Worm (Caenorhabditis elegans) whole organism, L4 larva: ENCODE results near the gene sprp-4.

ENCODE experiments used
- F44E2.7 ChIP-seq: fragments of 200-800 bp; sonication (Bioruptor generic); IDR thresholded peaks from 2 replicates; pipeline ENCODE4 v2.1.2; 2022; ENCODE audit warnings: missing genetic modification characterization, missing compliant biosample characterization
- F49E8.2 ChIP-seq: sonication (generic microtip); optimal IDR thresholded peaks from 2 replicates; lab custom pipeline; 2016; ENCODE audit warnings: missing compliant biosample characterization, mild to moderate bottlenecking, missing genetic modification characterization, borderline replicate concordance
- R02D3.7 ChIP-seq: fragments of 150-350 bp; sonication (generic microtip); optimal IDR thresholded peaks from 3 replicates; lab custom pipeline; 2014; ENCODE audit warnings: missing biosample characterization, missing genetic modification characterization
- T20F7.1 ChIP-seq: fragments of 200-800 bp; sonication (Bioruptor generic); optimal IDR thresholded peaks from 2 replicates; lab custom pipeline; 2018; ENCODE audit warnings: mild to moderate bottlenecking, missing genetic modification characterization, missing compliant biosample characterization
- T26A8.4 ChIP-seq: fragments of 200-800 bp; sonication (Bioruptor generic); IDR thresholded peaks from 2 replicates; pipeline ENCODE4 v1.3.6; 2022; ENCODE audit warnings: missing genetic modification characterization, missing compliant biosample characterization
- Y5F2A.4 ChIP-seq: fragments of 200-800 bp; sonication (Bioruptor generic); optimal IDR thresholded peaks from 2 replicates; lab custom pipeline; 2018; ENCODE audit warnings: mild to moderate bottlenecking, missing genetic modification characterization, missing compliant biosample characterization
- Y75B8A.6 ChIP-seq: fragments of 200-800 bp; sonication (Bioruptor generic); IDR thresholded peaks from 2 replicates; pipeline ENCODE4 v1.3.6; 2022; ENCODE audit warnings: missing genetic modification reagents, missing genetic modification characterization, missing compliant biosample characterization
- aha-1 ChIP-seq: fragments of 150-350 bp; peaks from one replicate; lab custom pipeline; 2014; ENCODE audit warnings: missing biosample characterization, missing genetic modification characterization
- ceh-28 ChIP-seq: fragments of 150-350 bp; optimal IDR thresholded peaks from 2 replicates; lab custom pipeline; 2014; ENCODE audit warnings: missing biosample characterization, missing genetic modification reagents, missing genetic modification characterization
- ceh-44 ChIP-seq: fragments of 200-800 bp; sonication (Bioruptor generic); IDR thresholded peaks from 2 replicates; pipeline ENCODE4 v1.3.6; 2022; ENCODE audit warnings: missing genetic modification reagents, missing genetic modification characterization, missing compliant biosample characterization
- ceh-82 ChIP-seq: sonication (generic microtip); optimal IDR thresholded peaks from 2 replicates; lab custom pipeline; 2017; ENCODE audit warnings: missing biosample characterization, missing genetic modification characterization
- ces-1 ChIP-seq: fragments of 150-350 bp; sonication (generic microtip); optimal IDR thresholded peaks from 4 replicates; lab custom pipeline; 2014; ENCODE audit warnings: missing biosample characterization, missing genetic modification reagents, missing genetic modification characterization
- daf-12 ChIP-seq: fragments of 150-350 bp; optimal IDR thresholded peaks from 2 replicates; lab custom pipeline; 2014; ENCODE audit warnings: missing biosample characterization, missing genetic modification reagents, missing genetic modification characterization
- daf-19 ChIP-seq: fragments of 200-800 bp; sonication (Bioruptor generic); conservative IDR thresholded peaks from 2 replicates; pipeline ENCODE4 v1.3.6; 2022; ENCODE audit warnings: missing genetic modification characterization, missing compliant biosample characterization
- dmd-6 ChIP-seq: fragments of 200-800 bp; sonication (Bioruptor generic); IDR thresholded peaks from 2 replicates; pipeline ENCODE4 v1.3.6; 2022; ENCODE audit warnings: missing genetic modification reagents, missing genetic modification characterization, missing compliant biosample characterization
- dmd-9 ChIP-seq: fragments of 200-800 bp; sonication (Bioruptor generic); IDR thresholded peaks from 2 replicates; pipeline ENCODE4 v1.3.6; 2022; ENCODE audit warnings: missing genetic modification reagents, missing genetic modification characterization, missing compliant biosample characterization
- dpl-1 ChIP-seq: fragments of 150-350 bp; optimal IDR thresholded peaks from 2 replicates; lab custom pipeline; 2014; ENCODE audit warnings: missing biosample characterization, missing genetic modification reagents, missing genetic modification characterization
- duxl-1 ChIP-seq: sonication (generic microtip); optimal IDR thresholded peaks from 2 replicates; lab custom pipeline; 2016; ENCODE audit warnings: mild to moderate bottlenecking, missing genetic modification characterization, moderate library complexity, missing compliant biosample characterization; ENCODE audit not compliant: poor library complexity
- dve-1 ChIP-seq: sonication (generic microtip); optimal IDR thresholded peaks from 2 replicates; lab custom pipeline; 2017; ENCODE audit warnings: antibody characterized with exemption, mild to moderate bottlenecking, missing genetic modification characterization, missing compliant biosample characterization; ENCODE audit not compliant: insufficient read depth
- gei-8 ChIP-seq: fragments of 200-800 bp; sonication (Bioruptor generic); optimal IDR thresholded peaks from 2 replicates; lab custom pipeline; 2018; ENCODE audit warnings: mild to moderate bottlenecking, missing genetic modification characterization, missing compliant biosample characterization
- hif-1 ChIP-seq, 2 experiments: sonication (generic microtip); optimal IDR thresholded peaks; 2 replicates each; lab custom pipeline; 2016 to 2017; ENCODE audit warnings: missing compliant biosample characterization in 2 of 2, missing genetic modification characterization in 2 of 2, missing genetic modification reagents in 2 of 2, missing genotype in 2 of 2, mild to moderate bottlenecking in 1 of 2
- hlh-30 ChIP-seq: sonication (generic microtip); optimal IDR thresholded peaks from 2 replicates; lab custom pipeline; 2017; ENCODE audit warnings: antibody characterized with exemption, mild to moderate bottlenecking, missing genetic modification characterization, missing compliant biosample characterization; ENCODE audit not compliant: insufficient read depth
- hmg-1.1 ChIP-seq: fragments of 200-800 bp; sonication (Bioruptor generic); IDR thresholded peaks from 2 replicates; pipeline ENCODE4 v1.3.6; 2022; ENCODE audit warnings: missing genetic modification reagents, missing genetic modification characterization, missing compliant biosample characterization
- lin-1 ChIP-seq: fragments of 200-800 bp; sonication (Bioruptor generic); IDR thresholded peaks from 2 replicates; pipeline ENCODE4 v1.3.6; 2022; ENCODE audit warnings: missing genetic modification reagents, missing genetic modification characterization, missing compliant biosample characterization
- lin-13 ChIP-seq: fragments of 150-350 bp; optimal IDR thresholded peaks from 2 replicates; lab custom pipeline; 2014; ENCODE audit warnings: missing biosample characterization, missing genetic modification reagents, missing genetic modification characterization
- lin-15B ChIP-seq: fragments of 150-350 bp; sonication (generic microtip); optimal IDR thresholded peaks from 3 replicates; lab custom pipeline; 2014; ENCODE audit warnings: missing biosample characterization, missing genetic modification characterization
- lir-3 ChIP-seq: sonication (generic microtip); optimal IDR thresholded peaks from 2 replicates; lab custom pipeline; 2016; ENCODE audit warnings: mild to moderate bottlenecking, missing genetic modification characterization, missing compliant biosample characterization
- mdl-1 ChIP-seq, 2 experiments: fragments of 150-350 bp in 1 of 2; sonication (generic microtip) in 1 of 2; optimal IDR thresholded peaks; 2 replicates each; lab custom pipeline; 2014 to 2017; ENCODE audit warnings: missing biosample characterization in 2 of 2, missing genetic modification characterization in 2 of 2
- mdt-29 ChIP-seq: fragments of 200-800 bp; sonication (Bioruptor generic); IDR thresholded peaks from 2 replicates; pipeline ENCODE4 v1.3.6; 2022; ENCODE audit warnings: missing genetic modification reagents, missing genetic modification characterization, missing compliant biosample characterization
- mxl-3 ChIP-seq: fragments of 200-800 bp; sonication (Bioruptor generic); optimal IDR thresholded peaks from 2 replicates; lab custom pipeline; 2018; ENCODE audit warnings: mild to moderate bottlenecking, missing genetic modification characterization, missing compliant biosample characterization
- nhr-237 ChIP-seq: sonication (generic microtip); optimal IDR thresholded peaks from 2 replicates; lab custom pipeline; 2017; ENCODE audit warnings: missing biosample characterization, missing genetic modification characterization
- nhr-48 ChIP-seq: sonication (generic microtip); optimal IDR thresholded peaks from 2 replicates; lab custom pipeline; 2016; ENCODE audit warnings: mild to moderate bottlenecking, missing genetic modification characterization, missing compliant biosample characterization
- nhr-6 ChIP-seq: fragments of 150-350 bp; optimal IDR thresholded peaks from 2 replicates; lab custom pipeline; 2014; ENCODE audit warnings: missing biosample characterization, missing genetic modification characterization
- nhr-76 ChIP-seq: fragments of 150-350 bp; optimal IDR thresholded peaks from 2 replicates; lab custom pipeline; 2014; ENCODE audit warnings: missing biosample characterization, missing genetic modification characterization
- pha-4 ChIP-seq, 2 experiments: fragments of 150-350 bp in 1 of 2; fragments of 200-800 bp in 1 of 2; sonication (Bioruptor generic) in 1 of 2; IDR thresholded peaks in 1 of 2; optimal IDR thresholded peaks in 1 of 2; 2 replicates each; pipeline versions ENCODE4 v1.3.6 to Lab custom; 2014 to 2022; ENCODE audit warnings: missing genetic modification characterization in 2 of 2, missing genetic modification reagents in 2 of 2, missing biosample characterization in 1 of 2, missing compliant biosample characterization in 1 of 2
- rbr-2 ChIP-seq: sonication (generic microtip); optimal IDR thresholded peaks from 2 replicates; lab custom pipeline; 2016; ENCODE audit warnings: missing genotype, missing genetic modification characterization, missing compliant biosample characterization
- saeg-2 ChIP-seq: fragments of 200-800 bp; sonication (Bioruptor generic); IDR thresholded peaks from 2 replicates; pipeline ENCODE4 v1.3.6; 2022; ENCODE audit warnings: missing genetic modification reagents, missing genetic modification characterization, missing compliant biosample characterization
- sdz-12 ChIP-seq: fragments of 200-800 bp; sonication (Bioruptor generic); optimal IDR thresholded peaks from 2 replicates; lab custom pipeline; 2018; ENCODE audit warnings: mild to moderate bottlenecking, missing genetic modification characterization, missing compliant biosample characterization
- set-16 ChIP-seq: fragments of 200-800 bp; sonication (Bioruptor generic); IDR thresholded peaks from 2 replicates; pipeline ENCODE4 v1.3.6; 2022; ENCODE audit warnings: missing genetic modification reagents, missing genetic modification characterization, missing compliant biosample characterization
- snpc-1.2 ChIP-seq: fragments of 200-800 bp; sonication (Bioruptor generic); IDR thresholded peaks from 2 replicates; pipeline ENCODE4 v1.3.6; 2022; ENCODE audit warnings: missing genetic modification reagents, missing genetic modification characterization, missing compliant biosample characterization
- snpc-4 ChIP-seq: fragments of 150-350 bp; optimal IDR thresholded peaks from 2 replicates; lab custom pipeline; 2014; ENCODE audit warnings: missing biosample characterization, missing genetic modification characterization
- tag-97 ChIP-seq: fragments of 200-800 bp; sonication (Bioruptor generic); IDR thresholded peaks from 2 replicates; pipeline ENCODE4 v1.3.6; 2022; ENCODE audit warnings: missing genetic modification characterization, missing compliant biosample characterization
- unc-62 ChIP-seq, 3 experiments: fragments of 150-350 bp in 1 of 3; sonication (generic microtip); optimal IDR thresholded peaks in 2 of 3; peaks in 1 of 3; 1 replicate in 1 of 3; 2 replicates in 2 of 3; lab custom pipeline; 2014 to 2017; ENCODE audit warnings: missing biosample characterization in 3 of 3, missing genetic modification characterization in 3 of 3, missing genetic modification reagents in 3 of 3, missing genotype in 1 of 3

Gene sprp-4

DNA sequence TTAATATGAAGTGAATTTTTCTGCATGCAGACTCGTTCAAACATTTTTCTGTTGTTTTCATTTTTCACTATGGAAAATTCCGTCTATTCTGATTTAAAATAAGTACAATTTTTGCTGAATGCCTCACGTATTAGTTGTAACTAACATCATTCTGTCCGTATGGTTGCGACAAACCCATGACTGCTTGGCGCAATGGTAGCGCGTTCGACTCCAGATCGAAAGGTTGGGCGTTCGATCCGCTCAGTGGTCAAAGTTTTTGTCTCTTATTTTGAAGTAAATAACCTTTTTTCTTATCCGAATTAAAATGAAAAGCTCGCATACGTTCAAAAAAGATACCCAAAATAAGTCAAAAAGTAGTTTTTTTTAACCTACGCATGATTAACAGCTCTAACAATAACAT, 23.7 kb upstream of the sprp-4 start (continued):
- no peak for TF ChIP-seq set-16 (GFP tag; lab: Robert Waterston, UW)
- no peak for TF ChIP-seq daf-12
- no peak for TF ChIP-seq T26A8.4
- TF ChIP-seq nhr-237 (tag; lab: Kevin White, UChicago) = no peak
- no peak for TF ChIP-seq tag-97 (GFP tag; lab: Robert Waterston, UW)
- no peak for TF ChIP-seq hif-1 (tag; optimal IDR thresholded peaks at IDR 0.05; lab: Kevin White, UChicago)
- TF ChIP-seq snpc-4 (tag; lab: Kevin White, UChicago) = no peak
- no peak for TF ChIP-seq ces-1 (GFP tag; lab: Kevin White, UChicago)
- no peak for TF ChIP-seq daf-19
- TF ChIP-seq lir-3 = no peak
- no peak for TF ChIP-seq lin-1
- TF ChIP-seq Y5F2A.4 (GFP tag; lab: Kevin White, UChicago) = no peak
- no peak for TF ChIP-seq lin-13 (GFP tag; lab: Kevin White, UChicago)
- TF ChIP-seq hmg-1.1 (GFP tag; lab: Robert Waterston, UW) = 0 out of 2 replicates have a peak, but pooled peaks have one; percentile 39
- TF ChIP-seq aha-1 = peak; percentile 40
- TF ChIP-seq dmd-6 (GFP tag; lab: Robert Waterston, UW) = no peak
- no peak for TF ChIP-seq T20F7.1 (GFP tag; lab: Kevin White, UChicago)
- TF ChIP-seq F49E8.2 (tag; lab: Kevin White, UChicago) = no peak
- TF ChIP-seq nhr-6 (tag; lab: Kevin White, UChicago) = peak; percentile 19

DNA sequence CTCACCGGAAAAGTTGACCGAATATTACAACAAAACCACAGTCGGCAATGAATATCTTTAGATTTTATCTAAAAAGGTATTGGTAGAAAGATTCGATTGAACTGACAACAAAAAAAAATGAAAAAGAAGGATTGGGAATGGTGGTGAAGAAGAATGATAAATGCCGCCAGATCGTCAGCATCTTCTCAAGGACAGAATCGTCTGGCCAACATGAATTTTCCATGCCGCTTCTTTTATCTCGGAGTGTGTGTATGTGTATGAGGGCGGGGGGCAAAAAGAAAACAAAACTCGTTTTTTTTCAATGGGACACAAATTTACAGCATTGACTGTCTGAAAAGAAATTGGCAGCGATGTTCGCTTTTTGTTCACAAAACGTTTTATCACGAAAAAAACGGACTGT, 22.4 kb upstream of the sprp-4 start:
- TF ChIP-seq pha-4 (GFP tag; IDR thresholded peaks at IDR 0.05; lab: Robert Waterston, UW) = no peak
- TF ChIP-seq pha-4 (tag; optimal IDR thresholded peaks at IDR 0.05; lab: Kevin White, UChicago) = no peak
- peak; percentile 47 for TF ChIP-seq mxl-3 (GFP tag; lab: Kevin White, UChicago)

ce11 chrX:8874748-8875147, 21.3 kb upstream of the sprp-4 start, which contains the start of gene C06E2.1:
C06E2.1 (minus strand) TSS chrX:8874848.
- TF ChIP-seq F49E8.2 (tag; lab: Kevin White, UChicago) (no peak), mdt-29 (no peak), ceh-44 (GFP tag; lab: Robert Waterston, UW) (no peak), R02D3.7 (no peak), dve-1 (tag; lab: Kevin White, UChicago) (no peak), saeg-2 (GFP tag; lab: Robert Waterston, UW) (no peak), tag-97 (GFP tag; lab: Robert Waterston, UW) (no peak), dmd-9 (GFP tag; lab: Robert Waterston, UW) (no peak), duxl-1 (tag; lab: Kevin White, UChicago) (no peak), nhr-76 (tag; lab: Kevin White, UChicago) (no peak), lin-13 (GFP tag; lab: Kevin White, UChicago) (no peak), ceh-82 (tag; lab: Kevin White, UChicago) (no peak), Y75B8A.6 (GFP tag; lab: Robert Waterston, UW) (no peak), lin-1 (no peak), hlh-30 (tag; lab: Kevin White, UChicago) (no peak), F44E2.7 (GFP tag; lab: Robert Waterston, UW) (no peak)
- TF ChIP-seq, all 104 proteins: peak for 0

ce11 chrX:8869112-8869675, 15.8 kb upstream of the sprp-4 start, which contains the start of the genes ubc-22 and ubc-21:
ubc-22 (minus strand) TSS chrX:8869162.
ubc-21 (plus strand) TSS chrX:8869625.
- no peak for TF ChIP-seq gei-8 (GFP tag; lab: Kevin White, UChicago)
- no peak for TF ChIP-seq pha-4 (GFP tag; IDR thresholded peaks at IDR 0.05; lab: Robert Waterston, UW)
- no peak for TF ChIP-seq pha-4 (tag; optimal IDR thresholded peaks at IDR 0.05; lab: Kevin White, UChicago)
- peak in 1 of 2 experiments; percentile 67 for TF ChIP-seq mdl-1 (tag; optimal IDR thresholded peaks at IDR 0.05; lab: Kevin White, UChicago)
- no peak for TF ChIP-seq snpc-1.2 (GFP tag; lab: Robert Waterston, UW)
- TF ChIP-seq saeg-2 (GFP tag; lab: Robert Waterston, UW) = no peak
- peak; percentile 13 for TF ChIP-seq dpl-1 (GFP tag; lab: Kevin White, UChicago)
- TF ChIP-seq hlh-30 (tag; lab: Kevin White, UChicago) = peak; percentile 20
- TF ChIP-seq nhr-237 (tag; lab: Kevin White, UChicago) = no peak
- no peak for TF ChIP-seq rbr-2
- no peak for TF ChIP-seq sdz-12
- no peak for TF ChIP-seq ceh-28 (tag; lab: Kevin White, UChicago)
- no peak for TF ChIP-seq lin-15B
- TF ChIP-seq T20F7.1 (GFP tag; lab: Kevin White, UChicago) = peak; percentile 5
- peak in 1 of 2 experiments; percentile 3 for TF ChIP-seq unc-62 (GFP tag; optimal IDR thresholded peaks at IDR 0.05 in 1 of 2; lab: Kevin White, UChicago)
- TF ChIP-seq unc-62 (tag; optimal IDR thresholded peaks at IDR 0.05; lab: Kevin White, UChicago) = no peak
- no peak for TF ChIP-seq nhr-48
